Worm (Caenorhabditis elegans) whole organism, L3 larva: ENCODE measurements around the gene C17F4.8.
"Not testable (repeated sequence)": the region's sequence is repeated elsewhere in the genome, so short reads cannot be mapped to it uniquely, and the experiment has no call there.

Source experiments
- R02D3.7 ChIP-seq: fragments of 150-350 bp; optimal IDR thresholded peaks from 2 replicates; lab custom pipeline; 2014; ENCODE audit warnings: missing biosample characterization, missing genetic modification characterization
- ZK546.5 ChIP-seq: sonication (generic microtip); optimal IDR thresholded peaks from 2 replicates; lab custom pipeline; 2017; ENCODE audit warnings: missing biosample characterization, missing genetic modification characterization
- aly-2 ChIP-seq: fragments of 150-350 bp; optimal IDR thresholded peaks from 2 replicates; lab custom pipeline; 2014; ENCODE audit warnings: missing biosample characterization, missing genetic modification characterization
- ama-1 ChIP-seq: fragments of 150-350 bp; optimal IDR thresholded peaks from 2 replicates; lab custom pipeline; 2018
- ceh-82 ChIP-seq: fragments of 150-350 bp; optimal IDR thresholded peaks from 2 replicates; lab custom pipeline; 2014; ENCODE audit warnings: missing biosample characterization, missing genetic modification characterization
- ceh-9 ChIP-seq: sonication (generic microtip); optimal IDR thresholded peaks from 2 replicates; lab custom pipeline; 2018; ENCODE audit warnings: missing biosample characterization, missing genetic modification characterization
- egl-27 ChIP-seq: sonication (generic microtip); optimal IDR thresholded peaks from 4 replicates; lab custom pipeline; 2017; ENCODE audit warnings: missing biosample characterization, missing genetic modification reagents, missing genetic modification characterization
- elt-1 ChIP-seq: fragments of 150-350 bp; optimal IDR thresholded peaks from 2 replicates; lab custom pipeline; 2014; ENCODE audit warnings: missing biosample characterization, missing genetic modification characterization
- elt-2 ChIP-seq: sonication (generic microtip); optimal IDR thresholded peaks from 2 replicates; lab custom pipeline; 2016; ENCODE audit warnings: missing genetic modification reagents, mild to moderate bottlenecking, missing genetic modification characterization, missing compliant biosample characterization
- elt-3 ChIP-seq, 3 experiments: fragments of 150-350 bp in 1 of 3; sonication (generic microtip) in 2 of 3; optimal IDR thresholded peaks; 2 replicates in 2 of 3; 4 replicates in 1 of 3; lab custom pipeline; 2014 to 2017; ENCODE audit warnings: missing biosample characterization in 3 of 3, missing genetic modification characterization in 3 of 3
- eor-1 ChIP-seq, 2 experiments: fragments of 150-350 bp; optimal IDR thresholded peaks; 2 replicates each; lab custom pipeline; 2014 to 2018; ENCODE audit warnings: missing biosample characterization in 2 of 2, missing genetic modification characterization in 2 of 2
- fkh-10 ChIP-seq: sonication (generic microtip); optimal IDR thresholded peaks from 2 replicates; lab custom pipeline; 2017; ENCODE audit warnings: missing biosample characterization, missing genetic modification reagents, missing genetic modification characterization
- fkh-2 ChIP-seq: fragments of 150-350 bp; optimal IDR thresholded peaks from 2 replicates; lab custom pipeline; 2014; ENCODE audit warnings: missing biosample characterization, missing genetic modification reagents, missing genetic modification characterization
- fos-1 ChIP-seq: fragments of 150-350 bp; optimal IDR thresholded peaks from 2 replicates; lab custom pipeline; 2014; ENCODE audit warnings: missing biosample characterization, missing genetic modification characterization
- hmg-11 ChIP-seq: sonication (generic microtip); optimal IDR thresholded peaks from 2 replicates; lab custom pipeline; 2016; ENCODE audit warnings: missing genetic modification characterization, missing compliant biosample characterization
- jun-1 ChIP-seq: fragments of 150-350 bp; optimal IDR thresholded peaks from 2 replicates; lab custom pipeline; 2014; ENCODE audit warnings: missing biosample characterization, missing genetic modification reagents, missing genetic modification characterization
- lin-39 ChIP-seq: fragments of 150-350 bp; optimal IDR thresholded peaks from 2 replicates; lab custom pipeline; 2018; ENCODE audit warnings: missing biosample characterization, missing genetic modification reagents, missing genetic modification characterization
- lsy-12 ChIP-seq: sonication (generic microtip); optimal IDR thresholded peaks from 2 replicates; lab custom pipeline; 2016; ENCODE audit warnings: mild to moderate bottlenecking, missing genetic modification characterization, missing compliant biosample characterization
- mdl-1 ChIP-seq: fragments of 150-350 bp; optimal IDR thresholded peaks from 2 replicates; lab custom pipeline; 2014; ENCODE audit warnings: missing biosample characterization, missing genetic modification characterization
- mml-1 ChIP-seq: fragments of 150-350 bp; sonication (generic microtip); optimal IDR thresholded peaks from 3 replicates; lab custom pipeline; 2014; ENCODE audit warnings: missing biosample characterization, missing genetic modification characterization
- nfya-1 ChIP-seq: sonication (generic microtip); optimal IDR thresholded peaks from 2 replicates; lab custom pipeline; 2017; ENCODE audit warnings: missing genetic modification characterization, mild to moderate bottlenecking, missing compliant biosample characterization, antibody characterized with exemption, moderate library complexity; ENCODE audit not compliant: insufficient read depth
- nhr-12 ChIP-seq: fragments of 150-350 bp; optimal IDR thresholded peaks from 2 replicates; lab custom pipeline; 2014; ENCODE audit warnings: missing biosample characterization, missing genetic modification characterization
- nhr-23 ChIP-seq: fragments of 150-350 bp; optimal IDR thresholded peaks from 2 replicates; lab custom pipeline; 2014; ENCODE audit warnings: missing biosample characterization, missing genetic modification reagents, missing genetic modification characterization
- nhr-237 ChIP-seq: fragments of 150-350 bp; optimal IDR thresholded peaks from 2 replicates; lab custom pipeline; 2014; ENCODE audit warnings: missing biosample characterization, missing genetic modification characterization
- nhr-28 ChIP-seq: fragments of 150-350 bp; optimal IDR thresholded peaks from 2 replicates; lab custom pipeline; 2014; ENCODE audit warnings: missing biosample characterization, missing genetic modification characterization
- nhr-43 ChIP-seq: sonication (generic microtip); optimal IDR thresholded peaks from 2 replicates; lab custom pipeline; 2016; ENCODE audit warnings: mild to moderate bottlenecking, missing genetic modification characterization, missing compliant biosample characterization; ENCODE audit not compliant: poor library complexity, severe bottlenecking
- nhr-67 ChIP-seq: fragments of 150-350 bp; optimal IDR thresholded peaks from 2 replicates; lab custom pipeline; 2014; ENCODE audit warnings: missing biosample characterization, missing genetic modification characterization
- nhr-77 ChIP-seq: fragments of 150-350 bp; optimal IDR thresholded peaks from 2 replicates; lab custom pipeline; 2014; ENCODE audit warnings: missing biosample characterization, missing genetic modification characterization
- pha-4 ChIP-seq: fragments of 150-350 bp; optimal IDR thresholded peaks from 2 replicates; lab custom pipeline; 2014; ENCODE audit warnings: missing biosample characterization, missing genetic modification reagents, missing genetic modification characterization
- pqm-1 ChIP-seq: fragments of 150-350 bp; optimal IDR thresholded peaks from 2 replicates; lab custom pipeline; 2017; ENCODE audit warnings: missing biosample characterization, missing genetic modification characterization, inconsistent platforms
- sea-2 ChIP-seq: fragments of 150-350 bp; sonication (generic microtip); optimal IDR thresholded peaks from 4 replicates; lab custom pipeline; 2014; ENCODE audit warnings: missing biosample characterization, missing genetic modification reagents, missing genetic modification characterization
- skn-1 ChIP-seq: fragments of 150-350 bp; optimal IDR thresholded peaks from 2 replicates; lab custom pipeline; 2014; ENCODE audit warnings: missing biosample characterization, missing genetic modification characterization
- snpc-4 ChIP-seq: fragments of 150-350 bp; optimal IDR thresholded peaks from 2 replicates; lab custom pipeline; 2014; ENCODE audit warnings: missing biosample characterization, missing genetic modification characterization
- tbx-2 ChIP-seq: sonication (generic microtip); optimal IDR thresholded peaks from 2 replicates; lab custom pipeline; 2016; ENCODE audit warnings: mild to moderate bottlenecking, missing genetic modification characterization, missing compliant biosample characterization
- zag-1 ChIP-seq: fragments of 150-350 bp; optimal IDR thresholded peaks from 2 replicates; lab custom pipeline; 2014; ENCODE audit warnings: missing biosample characterization, missing genetic modification characterization
- ztf-4 ChIP-seq: fragments of 150-350 bp; optimal IDR thresholded peaks from 2 replicates; lab custom pipeline; 2014; ENCODE audit warnings: missing biosample characterization, missing genetic modification characterization

C17F4.8 gene

DNA sequence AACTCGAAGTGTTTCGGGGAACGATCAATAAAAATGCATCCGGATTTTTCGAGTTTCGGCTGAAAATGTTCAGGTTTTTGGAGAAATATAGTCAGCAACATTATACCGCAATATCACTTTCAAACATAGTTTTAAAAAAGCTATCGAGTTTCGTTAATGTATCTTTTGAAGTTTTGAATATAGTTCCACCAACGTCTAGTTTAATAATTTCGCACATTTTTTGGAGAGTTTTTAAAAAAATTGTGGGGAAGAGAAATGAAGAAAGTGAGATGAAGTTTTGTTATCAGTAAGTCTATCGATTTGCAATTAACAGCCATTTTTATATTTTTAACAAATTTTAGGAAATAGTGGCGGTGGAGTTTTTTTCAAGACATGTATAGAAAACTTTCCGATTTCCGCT is 8.8 kb downstream of the C17F4.8 start, which contains the start of gene ZC239.17:
Gene ZC239.17, minus strand, starts transcription at position 101 of the 400 bp plus-strand sequence.
- TF ChIP-seq fos-1: no peak
- TF ChIP-seq nhr-67 (tag; lab: Kevin White, UChicago): no peak
- TF ChIP-seq ZK546.5 (tag; lab: Kevin White, UChicago): no peak
- no peak for TF ChIP-seq jun-1
- TF ChIP-seq nhr-237 (tag; lab: Kevin White, UChicago): no peak
- no peak for TF ChIP-seq hmg-11 (tag; lab: Kevin White, UChicago)
- no peak for TF ChIP-seq skn-1 (tag; lab: Kevin White, UChicago)
- TF ChIP-seq pha-4 (tag; lab: Kevin White, UChicago): no peak
- no peak for TF ChIP-seq nfya-1 (tag; lab: Kevin White, UChicago)
- no peak for TF ChIP-seq eor-1 (tag; optimal IDR thresholded peaks at IDR 0.05; lab: Kevin White, UChicago)
- TF ChIP-seq nhr-28: no peak
- no peak for TF ChIP-seq nhr-77 (tag; lab: Kevin White, UChicago)

DNA sequence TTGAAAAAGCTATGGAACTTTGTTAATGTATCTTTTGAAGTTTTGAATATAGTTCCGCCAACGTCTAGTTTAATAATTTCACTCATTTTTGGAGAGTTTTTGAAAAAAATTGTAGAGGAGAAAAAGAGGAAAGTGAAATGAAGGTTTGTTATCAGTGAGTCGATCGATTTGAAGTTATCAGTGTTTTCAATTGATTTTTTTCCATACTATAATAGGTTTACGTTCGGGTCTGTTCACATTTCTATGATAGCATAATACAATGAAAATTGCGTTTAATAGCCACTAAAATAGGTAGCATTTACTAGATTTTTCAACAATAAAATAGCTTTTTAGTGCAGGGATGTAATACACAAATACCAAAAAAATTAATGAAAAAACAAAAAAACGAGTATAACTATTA is 9.4 kb downstream of the C17F4.8 start, which contains the start of gene ZC239.16:
Gene ZC239.16, minus strand, starts transcription at position 120 of the 400 bp plus-strand sequence.
- TF ChIP-seq elt-2 (tag; lab: Kevin White, UChicago) (peak; percentile 73), fkh-2 (no peak), ztf-4 (no peak), pha-4 (tag; lab: Kevin White, UChicago) (peak; percentile 35), pqm-1 (peak; percentile 55)
- TF ChIP-seq, all 47 proteins: peak for 3

- TF ChIP-seq elt-2 (tag; lab: Kevin White, UChicago) (peak; percentile 20), ama-1 (no peak), elt-3 (tag; optimal IDR thresholded peaks at IDR 0.05; lab: Kevin White, UChicago) (no peak), zag-1 (tag; lab: Kevin White, UChicago) (no peak), snpc-4 (tag; lab: Kevin White, UChicago) (no peak)
These were observed 10.0 kb downstream of the C17F4.8 start, which contains the start of gene ZC239.15 for ce11 chrII:3224631-3225030. TSS of gene ZC239.15 (minus strand) at chrII:3224731.

ce11 chrII:3222686-3223085 is 11.9 kb downstream of the C17F4.8 start, which contains the start of gene ZC239.13:
TSS of gene ZC239.13 (minus strand) at chrII:3222839.
- TF ChIP-seq mml-1 (tag; lab: Kevin White, UChicago) (no peak), elt-2 (tag; lab: Kevin White, UChicago) (peak; percentile 39)

ce11 chrII:3221730-3222129 is 12.9 kb downstream of the C17F4.8 start, which contains the start of gene ZC239.14:
TSS of gene ZC239.14 (minus strand) at chrII:3222034.
- TF ChIP-seq nfya-1 (tag; lab: Kevin White, UChicago) (no peak), zag-1 (tag; lab: Kevin White, UChicago) (no peak), nhr-12 (tag; lab: Kevin White, UChicago) (no peak)
- TF ChIP-seq, all 47 proteins: peak for 0

ce11 chrII:3220723-3221122 is 13.9 kb downstream of the C17F4.8 start, which contains the start of gene ZC239.22:
TSS of gene ZC239.22 (minus strand) at chrII:3220823.
- TF ChIP-seq elt-1 (tag; lab: Kevin White, UChicago) (no peak), zag-1 (tag; lab: Kevin White, UChicago) (no peak), lsy-12 (tag; lab: Kevin White, UChicago) (no peak), elt-2 (tag; lab: Kevin White, UChicago) (peak; percentile 15), tbx-2 (tag; lab: Kevin White, UChicago) (no peak), R02D3.7 (tag; lab: Kevin White, UChicago) (no peak)

- not testable (repeated sequence) for TF ChIP-seq ama-1; elt-2 (tag; lab: Kevin White, UChicago); hmg-11 (tag; lab: Kevin White, UChicago)
These were observed 18.9 kb downstream of the C17F4.8 start, which contains the start of gene ZC239.3 for ce11 chrII:3215762-3216161. TSS of gene ZC239.3 (plus strand) at chrII:3216062.

ce11 chrII:3213898-3214297 is 20.7 kb downstream of the C17F4.8 start, which contains the start of gene ZC239.4:
TSS of gene ZC239.4 (plus strand) at chrII:3214198.
- TF ChIP-seq nfya-1 (tag; lab: Kevin White, UChicago) (no peak), sea-2 (GFP tag; lab: Kevin White, UChicago) (no peak), egl-27 (tag; lab: Kevin White, UChicago) (no peak), ceh-82 (tag; lab: Kevin White, UChicago) (no peak), lin-39 (tag; lab: Kevin White, UChicago) (no peak), fkh-10 (no peak), ceh-9 (no peak), nhr-28 (no peak), elt-2 (tag; lab: Kevin White, UChicago) (no peak), aly-2 (tag; lab: Kevin White, UChicago) (no peak), nhr-43 (tag; lab: Kevin White, UChicago) (no peak), nhr-23 (tag; lab: Kevin White, UChicago) (no peak), mdl-1 (tag; lab: Kevin White, UChicago) (no peak), jun-1 (no peak), skn-1 (tag; lab: Kevin White, UChicago) (no peak), ZK546.5 (tag; lab: Kevin White, UChicago) (no peak)
- TF ChIP-seq, all 47 proteins: peak for 0
